Fruit fly (Drosophila melanogaster) whole organism, adult: Measurements from ENCODE around the gene Rcc1.

Source experiments
- CG11617 ChIP-seq: fragments of 200-800 bp; sonication (Bioruptor generic); optimal IDR thresholded peaks from 2 replicates; lab custom pipeline; 2017; ENCODE audit warnings: mild to moderate bottlenecking, missing biosample characterization, missing genetic modification reagents, missing genetic modification characterization
- CG12768 ChIP-seq: fragments of 200-800 bp; sonication (Bioruptor generic); optimal IDR thresholded peaks from 2 replicates; lab custom pipeline; 2017; ENCODE audit warnings: missing biosample characterization, missing genetic modification characterization, mild to moderate bottlenecking, moderate library complexity, missing genetic modification reagents
- CG14711 ChIP-seq: fragments of 200-800 bp; sonication (Bioruptor generic); optimal IDR thresholded peaks from 2 replicates; lab custom pipeline; 2018; ENCODE audit warnings: missing biosample characterization, mild to moderate bottlenecking, missing genetic modification characterization, moderate library complexity
- CG5204 ChIP-seq: fragments of 200-800 bp; sonication (Bioruptor generic); optimal IDR thresholded peaks from 2 replicates; lab custom pipeline; 2016; ENCODE audit warnings: missing biosample characterization, missing genetic modification characterization
- Hr96 ChIP-seq: fragments of 200-800 bp; sonication (Bioruptor generic); optimal IDR thresholded peaks from 2 replicates; lab custom pipeline; 2016; ENCODE audit warnings: missing biosample characterization, missing genetic modification characterization
- cic ChIP-seq: fragments of 200-800 bp; sonication (Bioruptor generic); optimal IDR thresholded peaks from 2 replicates; lab custom pipeline; 2017; ENCODE audit warnings: missing biosample characterization, mild to moderate bottlenecking, missing genetic modification characterization, moderate library complexity
- cnc ChIP-seq, 2 experiments: fragments of >200 bp; optimal IDR thresholded peaks; 2 replicates each; lab custom pipeline; 2017
- kay ChIP-seq: fragments of 200-800 bp; sonication (Bioruptor generic); peaks from one replicate; lab custom pipeline; 2016; ENCODE audit warnings: missing biosample characterization, missing genetic modification characterization, borderline replicate concordance
- pad ChIP-seq: fragments of 200-800 bp; sonication (Bioruptor generic); optimal IDR thresholded peaks from 3 replicates; lab custom pipeline; 2017; ENCODE audit warnings: missing biosample characterization, missing genetic modification characterization, mild to moderate bottlenecking, moderate library complexity, missing genetic modification reagents
- toe ChIP-seq: fragments of 200-800 bp; sonication (Bioruptor generic); optimal IDR thresholded peaks from 2 replicates; lab custom pipeline; 2016; ENCODE audit warnings: missing biosample characterization, missing genetic modification characterization

DNA sequence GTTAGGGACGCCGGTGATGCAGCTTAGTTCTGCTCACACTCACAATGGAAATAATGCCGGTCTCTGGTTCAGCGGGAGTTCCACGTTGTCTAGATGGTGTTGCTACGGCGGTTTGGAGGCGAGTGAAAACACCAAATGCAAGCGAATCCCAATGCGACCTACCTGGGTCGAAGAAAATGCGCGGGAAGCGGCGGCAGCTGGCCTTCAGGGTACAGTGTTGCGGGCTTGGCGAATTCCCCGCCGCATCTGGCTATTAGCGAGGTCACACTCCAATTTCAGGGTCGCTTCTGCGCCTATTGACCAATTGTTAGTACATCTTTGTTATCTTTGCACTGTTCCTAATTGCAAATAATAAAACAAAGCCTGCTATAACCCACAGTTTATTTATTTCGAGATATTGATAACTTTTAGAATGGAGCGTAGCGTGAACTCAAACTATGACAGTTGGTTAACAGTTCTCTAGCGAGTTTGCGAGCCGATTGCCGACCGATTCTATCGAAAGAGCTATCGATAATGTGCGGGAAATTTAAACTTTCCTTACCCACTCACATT, at the start of gene Rcc1:
- TF ChIP-seq CG5204 (GFP tag; lab: Kevin White, UChicago) (no peak), cnc (optimal IDR thresholded peaks at IDR 0.05; lab: Kevin White, UChicago) (no peak), kay (no peak), pad (no peak), toe (peak; percentile 15), cic (GFP tag; lab: Kevin White, UChicago) (no peak), CG11617 (GFP tag; lab: Kevin White, UChicago) (no peak), Hr96 (GFP tag; lab: Kevin White, UChicago) (peak; percentile 26), CG12768 (GFP tag; lab: Kevin White, UChicago) (no peak), CG14711 (tag; lab: Kevin White, UChicago) (peak; percentile 72)
